Fruit fly (Drosophila melanogaster) whole organism, prepupa: ENCODE results near the gene CG42564.

Source experiments
- CG10669 ChIP-seq: fragments of 200-800 bp; sonication (Bioruptor generic); optimal IDR thresholded peaks from 3 replicates; lab custom pipeline; 2018; ENCODE audit warnings: missing biosample characterization, mild to moderate bottlenecking, missing genetic modification characterization, moderate library complexity
- CG11902 ChIP-seq: fragments of 200-800 bp; sonication (Bioruptor generic); optimal IDR thresholded peaks from 3 replicates; lab custom pipeline; 2016; ENCODE audit warnings: missing biosample characterization, missing genetic modification characterization
- CG15336 ChIP-seq: fragments of 200-800 bp; sonication (Bioruptor generic); IDR thresholded peaks from 2 replicates; pipeline ENCODE4 v1.3.6; 2022; ENCODE audit warnings: missing biosample characterization, missing genetic modification characterization
- CG1621 ChIP-seq: fragments of 200-800 bp; sonication (Bioruptor generic); optimal IDR thresholded peaks from 3 replicates; lab custom pipeline; 2018; ENCODE audit warnings: missing biosample characterization, mild to moderate bottlenecking, missing genetic modification characterization
- CG16779 ChIP-seq: fragments of 200-800 bp; sonication (Bioruptor generic); optimal IDR thresholded peaks from 3 replicates; lab custom pipeline; 2017; ENCODE audit warnings: missing biosample characterization, mild to moderate bottlenecking, missing genetic modification characterization
- CG3032 ChIP-seq: fragments of 200-800 bp; optimal IDR thresholded peaks from 2 replicates; lab custom pipeline; 2019; ENCODE audit warnings: missing biosample characterization, mild to moderate bottlenecking, missing genetic modification characterization, moderate library complexity
- CG31627 ChIP-seq: fragments of 200-800 bp; sonication (Bioruptor generic); optimal IDR thresholded peaks from 3 replicates; lab custom pipeline; 2016; ENCODE audit warnings: missing biosample characterization, missing genetic modification characterization
- CG32006 ChIP-seq: fragments of 200-800 bp; sonication (Bioruptor generic); optimal IDR thresholded peaks from 3 replicates; lab custom pipeline; 2017; ENCODE audit warnings: missing biosample characterization, mild to moderate bottlenecking, missing genetic modification characterization
- CG34406 ChIP-seq: fragments of 200-800 bp; sonication (Bioruptor generic); optimal IDR thresholded peaks from 3 replicates; lab custom pipeline; 2016; ENCODE audit warnings: missing biosample characterization, missing genetic modification characterization
- CG3919 ChIP-seq: fragments of 200-800 bp; sonication (Bioruptor generic); optimal IDR thresholded peaks from 3 replicates; lab custom pipeline; 2016; ENCODE audit warnings: missing biosample characterization, missing genetic modification characterization
- CG4318 ChIP-seq: fragments of 200-800 bp; sonication (Bioruptor generic); optimal IDR thresholded peaks from 3 replicates; lab custom pipeline; 2017; ENCODE audit warnings: missing biosample characterization, mild to moderate bottlenecking, missing genetic modification characterization
- CG6163 ChIP-seq: fragments of 200-800 bp; sonication (Bioruptor generic); IDR thresholded peaks from 3 replicates; pipeline ENCODE4 v1.3.6; 2022; ENCODE audit warnings: missing biosample characterization, missing genetic modification characterization
- CG6276 ChIP-seq: fragments of 200-800 bp; sonication (Bioruptor generic); optimal IDR thresholded peaks from 2 replicates; lab custom pipeline; 2017; ENCODE audit warnings: missing biosample characterization, mild to moderate bottlenecking, missing genetic modification characterization
- CG6792 ChIP-seq: fragments of 200-800 bp; sonication (Bioruptor generic); optimal IDR thresholded peaks from 3 replicates; lab custom pipeline; 2016; ENCODE audit warnings: missing biosample characterization, missing genetic modification characterization
- CG6808 ChIP-seq: fragments of 200-800 bp; sonication (Bioruptor generic); optimal IDR thresholded peaks from 3 replicates; lab custom pipeline; 2017; ENCODE audit warnings: missing biosample characterization, missing genetic modification characterization, mild to moderate bottlenecking, moderate library complexity, missing genetic modification reagents
- CG7368 ChIP-seq: fragments of 200-800 bp; sonication (Bioruptor generic); optimal IDR thresholded peaks from 3 replicates; lab custom pipeline; 2016; ENCODE audit warnings: missing biosample characterization, missing genetic modification characterization
- CG8119 ChIP-seq: fragments of 200-800 bp; sonication (Bioruptor generic); IDR thresholded peaks from 3 replicates; pipeline ENCODE4 v1.3.6; 2022; ENCODE audit warnings: missing biosample characterization, missing genetic modification characterization
- CG8319 ChIP-seq: fragments of 200-800 bp; sonication (Bioruptor generic); optimal IDR thresholded peaks from 3 replicates; lab custom pipeline; 2016; ENCODE audit warnings: missing biosample characterization, missing genetic modification characterization
- CG8632 ChIP-seq: fragments of 200-800 bp; sonication (Bioruptor generic); optimal IDR thresholded peaks from 3 replicates; lab custom pipeline; 2016; ENCODE audit warnings: missing biosample characterization, missing genetic modification characterization
- CG9139 ChIP-seq: fragments of 200-800 bp; sonication (Bioruptor generic); optimal IDR thresholded peaks from 3 replicates; lab custom pipeline; 2017; ENCODE audit warnings: missing biosample characterization, mild to moderate bottlenecking, missing genetic modification characterization
- Eip75B ChIP-seq: fragments of 200-800 bp; sonication (Bioruptor generic); optimal IDR thresholded peaks from 3 replicates; lab custom pipeline; 2016; ENCODE audit warnings: missing biosample characterization, missing genetic modification characterization
- Eip93F ChIP-seq: fragments of 200-800 bp; sonication (Bioruptor generic); optimal IDR thresholded peaks from 2 replicates; lab custom pipeline; 2016; ENCODE audit warnings: missing biosample characterization, mild to moderate bottlenecking, missing genetic modification characterization
- Ets21C ChIP-seq: fragments of 200-800 bp; sonication (Bioruptor generic); optimal IDR thresholded peaks from 3 replicates; lab custom pipeline; 2016; ENCODE audit warnings: missing biosample characterization, missing genetic modification characterization
- Ets96B ChIP-seq: fragments of 200-800 bp; optimal IDR thresholded peaks from 2 replicates; lab custom pipeline; 2019; ENCODE audit warnings: missing biosample characterization, mild to moderate bottlenecking, missing genetic modification characterization, moderate library complexity
- Gug ChIP-seq: fragments of 200-800 bp; sonication (Bioruptor generic); IDR thresholded peaks from 2 replicates; pipeline ENCODE4 v1.3.6; 2022; ENCODE audit warnings: missing biosample characterization, missing genetic modification characterization
- Hr39 ChIP-seq: fragments of 200-800 bp; sonication (Bioruptor generic); optimal IDR thresholded peaks from 2 replicates; lab custom pipeline; 2016; ENCODE audit warnings: missing biosample characterization, missing genetic modification characterization
- Hr4 ChIP-seq: fragments of 200-800 bp; sonication (Bioruptor generic); optimal IDR thresholded peaks from 3 replicates; lab custom pipeline; 2016; ENCODE audit warnings: missing biosample characterization, missing genetic modification characterization
- Lpt ChIP-seq: fragments of 200-800 bp; sonication (Bioruptor generic); optimal IDR thresholded peaks from 3 replicates; lab custom pipeline; 2016; ENCODE audit warnings: missing biosample characterization, missing genetic modification characterization
- Met ChIP-seq: fragments of 200-800 bp; sonication (Bioruptor generic); optimal IDR thresholded peaks from 3 replicates; lab custom pipeline; 2016; ENCODE audit warnings: missing biosample characterization, missing genetic modification characterization
- OdsH ChIP-seq: fragments of 200-800 bp; sonication (Bioruptor generic); optimal IDR thresholded peaks from 3 replicates; lab custom pipeline; 2016; ENCODE audit warnings: missing biosample characterization, missing genetic modification characterization
- Sox14 ChIP-seq: fragments of 200-800 bp; sonication (Bioruptor generic); optimal IDR thresholded peaks from 3 replicates; lab custom pipeline; 2016; ENCODE audit warnings: missing biosample characterization, missing genetic modification characterization
- Sox15 ChIP-seq: fragments of 200-800 bp; sonication (Bioruptor generic); optimal IDR thresholded peaks from 3 replicates; lab custom pipeline; 2016; ENCODE audit warnings: missing biosample characterization, missing genetic modification characterization
- achi ChIP-seq: fragments of 200-800 bp; sonication (Bioruptor generic); optimal IDR thresholded peaks from 3 replicates; lab custom pipeline; 2016; ENCODE audit warnings: missing biosample characterization, missing genetic modification characterization
- acj6 ChIP-seq: fragments of 200-800 bp; sonication (Bioruptor generic); optimal IDR thresholded peaks from 3 replicates; lab custom pipeline; 2016; ENCODE audit warnings: missing biosample characterization, missing genetic modification characterization
- cyc ChIP-seq: fragments of 200-800 bp; sonication (Bioruptor generic); optimal IDR thresholded peaks from 3 replicates; lab custom pipeline; 2016; ENCODE audit warnings: missing biosample characterization, missing genetic modification characterization
- dsx ChIP-seq: fragments of 200-800 bp; optimal IDR thresholded peaks from 3 replicates; lab custom pipeline; 2019; ENCODE audit warnings: missing biosample characterization, mild to moderate bottlenecking, missing genetic modification characterization, moderate library complexity; ENCODE audit not compliant: poor library complexity, severe bottlenecking
- eg ChIP-seq: fragments of 200-800 bp; sonication (Bioruptor generic); IDR thresholded peaks from 3 replicates; pipeline ENCODE4 v1.3.6; 2022; ENCODE audit warnings: missing biosample characterization, missing genetic modification characterization
- esn ChIP-seq: fragments of 200-800 bp; sonication (Bioruptor generic); optimal IDR thresholded peaks from 2 replicates; lab custom pipeline; 2016; ENCODE audit warnings: missing biosample characterization, mild to moderate bottlenecking, missing genetic modification characterization, moderate library complexity
- fd59A ChIP-seq: fragments of 200-800 bp; sonication (Bioruptor generic); optimal IDR thresholded peaks from 2 replicates; lab custom pipeline; 2017; ENCODE audit warnings: missing biosample characterization, mild to moderate bottlenecking, missing genetic modification characterization, missing genetic modification reagents
- fd85E ChIP-seq: fragments of 200-800 bp; sonication (Bioruptor generic); optimal IDR thresholded peaks from 3 replicates; lab custom pipeline; 2016; ENCODE audit warnings: missing biosample characterization, missing genetic modification characterization
- fkh ChIP-seq: fragments of 200-800 bp; sonication (Bioruptor generic); optimal IDR thresholded peaks from 3 replicates; lab custom pipeline; 2017; ENCODE audit warnings: missing biosample characterization, mild to moderate bottlenecking, missing genetic modification characterization, moderate library complexity
- lz ChIP-seq: fragments of 200-800 bp; sonication (Bioruptor generic); optimal IDR thresholded peaks from 3 replicates; lab custom pipeline; 2016; ENCODE audit warnings: missing biosample characterization, missing genetic modification characterization
- net ChIP-seq: fragments of 200-800 bp; sonication (Bioruptor generic); optimal IDR thresholded peaks from 3 replicates; lab custom pipeline; 2016; ENCODE audit warnings: missing biosample characterization, missing genetic modification characterization
- pdm3 ChIP-seq: fragments of 200-800 bp; sonication (Bioruptor generic); optimal IDR thresholded peaks from 3 replicates; lab custom pipeline; 2016; ENCODE audit warnings: missing biosample characterization, missing genetic modification characterization
- salr ChIP-seq, 2 experiments: fragments of 200-800 bp; sonication (Bioruptor generic); optimal IDR thresholded peaks; 3 replicates each; lab custom pipeline; 2016 to 2018; ENCODE audit warnings: missing biosample characterization in 2 of 2, missing genetic modification characterization in 2 of 2, mild to moderate bottlenecking in 1 of 2
- spab ChIP-seq: fragments of 200-800 bp; sonication (Bioruptor generic); optimal IDR thresholded peaks from 2 replicates; lab custom pipeline; 2017; ENCODE audit warnings: missing biosample characterization, mild to moderate bottlenecking, missing genetic modification characterization, missing genetic modification reagents
- svp ChIP-seq: fragments of 200-800 bp; sonication (Bioruptor generic); peaks from one replicate; lab custom pipeline; 2016; ENCODE audit warnings: missing biosample characterization, missing genetic modification characterization
- topi ChIP-seq: fragments of 200-800 bp; sonication (Bioruptor generic); optimal IDR thresholded peaks from 3 replicates; lab custom pipeline; 2016; ENCODE audit warnings: missing biosample characterization, missing genetic modification characterization
- vri ChIP-seq: fragments of 200-800 bp; sonication (Bioruptor generic); optimal IDR thresholded peaks from 3 replicates; lab custom pipeline; 2016; ENCODE audit warnings: missing biosample characterization, mild to moderate bottlenecking, missing genetic modification characterization

CG42564 gene

dm6 chr3R:6394247-6394522, 19.9 kb downstream of the CG42564 start:
- TF ChIP-seq CG34406 (GFP tag; lab: Kevin White, UChicago) = no peak
- no peak for TF ChIP-seq Lpt (GFP tag; lab: Kevin White, UChicago)
- no peak for TF ChIP-seq CG6163 (GFP tag; lab: Robert Waterston, UW)
- no peak for TF ChIP-seq fd59A
- TF ChIP-seq vri (GFP tag; lab: Kevin White, UChicago) = no peak
- no peak for TF ChIP-seq dsx
- TF ChIP-seq acj6 = no peak

dm6 chr3R:6395572-6396295, 21.5 kb downstream of the CG42564 start:
- TF ChIP-seq CG6792 (GFP tag; lab: Kevin White, UChicago) (peak; percentile 67), Sox15 (peak; percentile 45), Sox14 (GFP tag; lab: Kevin White, UChicago) (peak; percentile 86), topi (GFP tag; lab: Kevin White, UChicago) (peak; percentile 76), dsx (peak; percentile 73), CG9139 (no peak), CG3919 (GFP tag; lab: Kevin White, UChicago) (no peak), CG16779 (no peak), CG1621 (tag; lab: Kevin White, UChicago) (no peak), pdm3 (GFP tag; lab: Kevin White, UChicago) (peak; percentile 55), CG6163 (GFP tag; lab: Robert Waterston, UW) (no peak), CG3032 (tag; lab: Kevin White, UChicago) (peak; percentile 44), vri (GFP tag; lab: Kevin White, UChicago) (peak; percentile 92), CG4318 (peak; percentile 11), OdsH (peak; percentile 48), CG11902 (GFP tag; lab: Kevin White, UChicago) (peak; percentile 61), salr (GFP tag; optimal IDR thresholded peaks at IDR 0.05; lab: Kevin White, UChicago) (peak in 1 of 2 experiments; percentile 10), Ets96B (tag; lab: Kevin White, UChicago) (peak; percentile 53), CG6276 (GFP tag; lab: Kevin White, UChicago) (no peak), eg (GFP tag; lab: Robert Waterston, UW) (no peak), CG8319 (GFP tag; lab: Kevin White, UChicago) (peak; percentile 10), svp (GFP tag; lab: Kevin White, UChicago) (peak; percentile 91), fd59A (peak; percentile 24), Met (GFP tag; lab: Kevin White, UChicago) (peak; percentile 78), lz (GFP tag; lab: Kevin White, UChicago) (peak; percentile 76), CG32006 (GFP tag; lab: Kevin White, UChicago) (peak; percentile 55), CG8632 (GFP tag; lab: Kevin White, UChicago) (peak; percentile 61), CG8119 (0 out of 3 replicates have a peak, but pooled peaks have one; percentile 10), CG15336 (GFP tag; lab: Robert Waterston, UW) (no peak), cyc (GFP tag; lab: Kevin White, UChicago) (peak; percentile 62), Hr4 (GFP tag; lab: Kevin White, UChicago) (peak; percentile 51), Hr39 (peak; percentile 78), CG6808 (peak; percentile 10), fd85E (no peak), esn (GFP tag; lab: Kevin White, UChicago) (peak; percentile 85), net (GFP tag; lab: Kevin White, UChicago) (peak; percentile 38), Eip75B (GFP tag; lab: Kevin White, UChicago) (peak; percentile 73), Lpt (GFP tag; lab: Kevin White, UChicago) (no peak), Eip93F (GFP tag; lab: Kevin White, UChicago) (peak; percentile 54), achi (GFP tag; lab: Kevin White, UChicago) (peak; percentile 62), fkh (GFP tag; lab: Kevin White, UChicago) (peak; percentile 43), CG10669 (GFP tag; lab: Kevin White, UChicago) (peak; percentile 48), Ets21C (GFP tag; lab: Kevin White, UChicago) (peak; percentile 70), spab (GFP tag; lab: Kevin White, UChicago) (peak; percentile 8), CG7368 (peak; percentile 35), Gug (GFP tag; lab: Robert Waterston, UW) (no peak), acj6 (peak; percentile 70), CG31627 (GFP tag; lab: Kevin White, UChicago) (peak; percentile 82)
